Fruit fly (Drosophila melanogaster): Measurements from ENCODE around the gene Dref.

Gene Dref

dm6 chr2L:9921401-9921800, 45.6 kb downstream of the Dref start, which contains the start of gene CG4592 (continued):
- TF ChIP-seq bsh (GFP tag; optimal IDR thresholded peaks at IDR 0.05) (peak in 1 of 2 experiments; percentile 70), Poxn (GFP tag; IDR thresholded peaks at IDR 0.05) (no peak), grn (GFP tag; optimal IDR thresholded peaks at IDR 0.05) (no peak), luna (GFP tag; optimal IDR thresholded peaks at IDR 0.05) (no peak), slbo (GFP tag; IDR thresholded peaks at IDR 0.05) (peak; percentile 62), tna (GFP tag; IDR thresholded peaks at IDR 0.05; ENCODE audit: partially characterized antibody) (no peak), CG12104 (GFP tag; optimal IDR thresholded peaks at IDR 0.05) (peak; percentile 4), maf-S (GFP tag; optimal IDR thresholded peaks at IDR 0.05) (peak; percentile 44), CG3847 (GFP tag; IDR thresholded peaks at IDR 0.05) (peak; percentile 40; the same call in 1 of the 2 replicates), CG7357 (GFP tag; IDR thresholded peaks at IDR 0.05) (no peak), Side (GFP tag; optimal IDR thresholded peaks at IDR 0.05) (peak; percentile 31), Nf-YC (tag; optimal IDR thresholded peaks at IDR 0.05) (no peak), CG13775 (GFP tag; optimal IDR thresholded peaks at IDR 0.05) (peak; percentile 53), CG1832 (GFP tag; optimal IDR thresholded peaks at IDR 0.05) (no peak), B-H2 (GFP tag; optimal IDR thresholded peaks at IDR 0.05) (peak; percentile 52), pb (GFP tag; optimal IDR thresholded peaks at IDR 0.05) (no peak), Fer1 (GFP tag; optimal IDR thresholded peaks at IDR 0.05) (no peak), CG3995 (GFP tag; optimal IDR thresholded peaks at IDR 0.05) (no peak), CG10267 (tag; optimal IDR thresholded peaks at IDR 0.05) (peak; percentile 50), Atf-2 (GFP tag; optimal IDR thresholded peaks at IDR 0.05) (no peak), Rx (GFP tag; IDR thresholded peaks at IDR 0.05) (peak; percentile 44), Bdp1 (GFP tag; optimal IDR thresholded peaks at IDR 0.05) (peak; percentile 18), CkIIα-i1 (GFP tag; IDR thresholded peaks at IDR 0.05) (no peak), Xrp1 (GFP tag; IDR thresholded peaks at IDR 0.05) (peak; percentile 69), Awh (GFP tag; IDR thresholded peaks at IDR 0.05) (no peak), CG1647 (GFP tag; optimal IDR thresholded peaks at IDR 0.05) (no peak), CG7556 (GFP tag; optimal IDR thresholded peaks at IDR 0.05) (no peak), CG11247 (GFP tag; IDR thresholded peaks at IDR 0.05) (no peak), ro (GFP tag; IDR thresholded peaks at IDR 0.05) (no peak), Bgb (GFP tag; IDR thresholded peaks at IDR 0.05; ENCODE audit: partially characterized antibody) (no peak), Hr3 (GFP tag; optimal IDR thresholded peaks at IDR 0.05) (peak; percentile 34), Trl (optimal IDR thresholded peaks at IDR 0.05) (no peak), Trl (GFP tag; optimal IDR thresholded peaks at IDR 0.05) (no peak), HmgZ (tag; optimal IDR thresholded peaks at IDR 0.05) (peak; percentile 63), CG12659 (GFP tag; optimal IDR thresholded peaks at IDR 0.05) (peak; percentile 63), CG13123 (GFP tag; optimal IDR thresholded peaks at IDR 0.05) (no peak), Stat92E (GFP tag; optimal IDR thresholded peaks at IDR 0.05) (no peak), CG10209 (GFP tag; optimal IDR thresholded peaks at IDR 0.05) (peak; percentile 58), Rfx (GFP tag; IDR thresholded peaks at IDR 0.05) (peak; percentile 83), CG15696 (tag; optimal IDR thresholded peaks at IDR 0.05) (peak; percentile 39), Opbp (GFP tag; IDR thresholded peaks at IDR 0.05; ENCODE audit: partially characterized antibody) (no peak), NC2β (GFP tag; optimal IDR thresholded peaks at IDR 0.05) (peak; percentile 25), CG10147 (GFP tag; optimal IDR thresholded peaks at IDR 0.05) (no peak), Nf-YA (GFP tag; IDR thresholded peaks at IDR 0.05) (no peak), CG15011 (GFP tag; optimal IDR thresholded peaks at IDR 0.05) (peak; percentile 3), CG31365 (tag; optimal IDR thresholded peaks at IDR 0.05) (peak; percentile 11), CG4820 (GFP tag; optimal IDR thresholded peaks at IDR 0.05) (peak; percentile 99), MESR4 (GFP tag; optimal IDR thresholded peaks at IDR 0.05) (peak; percentile 21), CG2678 (tag; optimal IDR thresholded peaks at IDR 0.05) (no peak), yki (optimal IDR thresholded peaks at IDR 0.05) (no peak), sens-2 (GFP tag; IDR thresholded peaks at IDR 0.05) (no peak), CG11504 (tag; optimal IDR thresholded peaks at IDR 0.05) (no peak)

Measured in whole organism, embryonic.